Worm (Caenorhabditis elegans) whole organism, young adult: ENCODE measurements around the gene C33D3.4.

ENCODE experiments used
- K11D2.4 ChIP-seq: fragments of 200-800 bp; sonication (Bioruptor generic); IDR thresholded peaks from 2 replicates; pipeline ENCODE4 v1.3.6; 2022; ENCODE audit warnings: missing genetic modification reagents, missing genetic modification characterization, missing compliant biosample characterization
- ZK185.1 ChIP-seq: sonication (generic microtip); optimal IDR thresholded peaks from 2 replicates; lab custom pipeline; 2016; ENCODE audit warnings: mild to moderate bottlenecking, missing genetic modification characterization, missing compliant biosample characterization; ENCODE audit not compliant: poor library complexity, severe bottlenecking
- repo-1 ChIP-seq: sonication (generic microtip); optimal IDR thresholded peaks from 2 replicates; lab custom pipeline; 2017; ENCODE audit warnings: mild to moderate bottlenecking, missing genetic modification characterization, missing compliant biosample characterization
- snpc-4 ChIP-seq, 5 experiments: fragments of 150-350 bp in 1 of 5; sonication (generic microtip) in 4 of 5; optimal IDR thresholded peaks; 2 replicates each; lab custom pipeline; 2014 to 2018; ENCODE audit warnings: missing genetic modification characterization in 5 of 5, missing biosample characterization in 3 of 5, antibody characterized with exemption in 2 of 5, mild to moderate bottlenecking in 2 of 5, missing compliant biosample characterization in 2 of 5, missing genotype in 2 of 5, moderate library complexity in 2 of 5, missing genetic modification reagents in 1 of 5

DNA sequence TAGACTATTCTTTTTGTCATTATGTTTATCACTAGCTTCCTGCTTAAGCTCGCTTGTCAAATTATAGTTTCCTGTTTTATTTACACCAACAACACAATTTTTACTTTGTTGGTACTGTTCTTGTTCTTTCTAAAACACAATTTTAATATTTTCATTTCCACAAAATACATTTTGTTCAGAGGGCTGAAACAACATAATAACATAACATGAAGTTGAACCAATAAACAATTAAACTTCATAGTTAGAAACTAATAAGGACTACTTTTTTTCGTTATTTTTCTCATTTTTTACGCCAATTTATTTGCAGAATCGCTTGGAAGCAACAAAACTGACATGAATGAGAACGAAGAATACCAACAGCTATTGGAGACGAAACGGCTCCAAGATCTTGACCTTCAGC lies 45.0 kb upstream of the C33D3.4 start, which contains the start of gene C39B10.3:
- TF ChIP-seq ZK185.1 (tag; lab: Kevin White, UChicago) (no peak), snpc-4 (GFP tag; optimal IDR thresholded peaks at IDR 0.05; lab: Kevin White, UChicago) (no peak), snpc-4 (tag; optimal IDR thresholded peaks at IDR 0.05; lab: Kevin White, UChicago) (no peak), K11D2.4 (no peak), repo-1 (no peak)
